ENCODE assay signal across 5 fruit fly cellular contexts in the genomic region with DNA sequence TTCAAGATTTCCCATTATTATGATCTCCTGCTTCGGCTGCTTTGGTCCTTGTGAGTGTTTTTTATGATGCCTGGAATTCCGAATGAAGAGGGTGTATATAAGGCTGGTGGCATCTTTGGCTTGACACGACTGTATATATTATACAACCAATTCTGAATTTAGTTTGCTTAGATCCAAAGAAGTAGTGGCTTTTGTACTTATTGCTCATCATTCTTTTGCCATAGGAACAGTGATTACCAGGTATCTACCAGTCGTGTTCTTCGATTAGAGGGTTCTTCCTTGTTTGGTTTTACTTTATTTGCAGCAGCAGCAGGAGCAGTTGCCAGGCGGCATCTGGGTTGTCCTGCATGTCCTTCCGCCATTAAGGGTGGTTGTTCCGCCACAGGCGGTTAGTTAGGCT.
A peak's percentile ranks its signal among the peaks of the same experiment; 100 is the strongest.
TF ChIP-seq lines count a peak whose summit lies in the region.

No protein-coding gene starts in this region.

- no peak for TF ChIP-seq CTCF in whole organism, embryonic (GFP tag; optimal IDR thresholded peaks at IDR 0.05; lab: Kevin White, UChicago)

TF ChIP-seq in whole organism, 6 proteins besides CTCF, POLR2A, EP300 and RAD21:
- TF ChIP-seq CG8478 (optimal IDR thresholded peaks at IDR 0.05; lab: Kevin White, UChicago) (no peak), usp (GFP tag; optimal IDR thresholded peaks at IDR 0.05; lab: Kevin White, UChicago) (no peak), pan (optimal IDR thresholded peaks at IDR 0.05; lab: Kevin White, UChicago) (peak; percentile 40), Dll (optimal IDR thresholded peaks at IDR 0.05; lab: Kevin White, UChicago) (no peak), psq (optimal IDR thresholded peaks at IDR 0.05; lab: Kevin White, UChicago) (no peak), EcR (GFP tag; optimal IDR thresholded peaks at IDR 0.05; lab: Kevin White, UChicago) (no peak)

TF ChIP-seq in whole organism, embryonic, 481 proteins besides CTCF, POLR2A, EP300 and RAD21 (continues in another document):
- peak; percentile 42 for TF ChIP-seq Myb (GFP tag; optimal IDR thresholded peaks at IDR 0.05; lab: Kevin White, UChicago)
- TF ChIP-seq CG12155 (GFP tag; optimal IDR thresholded peaks at IDR 0.05; lab: Kevin White, UChicago), result peak; percentile 39
- peak; percentile 43 for TF ChIP-seq ind (GFP tag; optimal IDR thresholded peaks at IDR 0.05; lab: Kevin White, UChicago)
- peak; percentile 36 for TF ChIP-seq CG13424 (tag; optimal IDR thresholded peaks at IDR 0.05; lab: Kevin White, UChicago)
- no peak; the same call in 1 of the 2 replicates for TF ChIP-seq CG11085 (GFP tag; IDR thresholded peaks at IDR 0.05; lab: Robert Waterston, UW)
- peak; percentile 45 for TF ChIP-seq CG6254 (GFP tag; optimal IDR thresholded peaks at IDR 0.05; lab: Kevin White, UChicago)
- no peak for TF ChIP-seq cad (GFP tag; optimal IDR thresholded peaks at IDR 0.05; lab: Kevin White, UChicago)
- TF ChIP-seq Opbp (GFP tag; IDR thresholded peaks at IDR 0.05; lab: Robert Waterston, UW; ENCODE audit: partially characterized antibody), result no peak
- peak; percentile 54; the same call in 1 of the 2 replicates for TF ChIP-seq Atf6 (GFP tag; IDR thresholded peaks at IDR 0.05; lab: Robert Waterston, UW)
- TF ChIP-seq CG10209 (GFP tag; optimal IDR thresholded peaks at IDR 0.05; lab: Kevin White, UChicago), result peak; percentile 58
- peak; percentile 66 for TF ChIP-seq CG10366 (GFP tag; IDR thresholded peaks at IDR 0.05; lab: Robert Waterston, UW)
- no peak for TF ChIP-seq CG2199 (GFP tag; IDR thresholded peaks at IDR 0.05; lab: Robert Waterston, UW)
- TF ChIP-seq ttk (GFP tag; IDR thresholded peaks at IDR 0.05; lab: Robert Waterston, UW), result peak; percentile 71
- no peak for TF ChIP-seq chm (GFP tag; IDR thresholded peaks at IDR 0.05; lab: Robert Waterston, UW)
- TF ChIP-seq tna (GFP tag; IDR thresholded peaks at IDR 0.05; lab: Robert Waterston, UW; ENCODE audit: partially characterized antibody), result no peak
- TF ChIP-seq peb (GFP tag; IDR thresholded peaks at IDR 0.05; lab: Robert Waterston, UW), result peak; percentile 24; the same call in 1 of the 2 replicates
- no peak for TF ChIP-seq inv (GFP tag; IDR thresholded peaks at IDR 0.05; lab: Robert Waterston, UW; ENCODE audit: partially characterized antibody)
- peak; percentile 55 for TF ChIP-seq CG1602 (GFP tag; optimal IDR thresholded peaks at IDR 0.05; lab: Kevin White, UChicago)
- TF ChIP-seq CG11695 (GFP tag; IDR thresholded peaks at IDR 0.05; lab: Robert Waterston, UW), result peak; percentile 74

TF ChIP-seq in whole organism, prepupa, 60 proteins besides CTCF, POLR2A, EP300 and RAD21 (continues in another document):
- TF ChIP-seq net (GFP tag; optimal IDR thresholded peaks at IDR 0.05; lab: Kevin White, UChicago) (no peak), Eip75B (GFP tag; optimal IDR thresholded peaks at IDR 0.05; lab: Kevin White, UChicago) (peak; percentile 7), CG1621 (tag; optimal IDR thresholded peaks at IDR 0.05; lab: Kevin White, UChicago) (no peak), acj6 (GFP tag; optimal IDR thresholded peaks at IDR 0.05; lab: Kevin White, UChicago) (peak; percentile 2), Gug (GFP tag; IDR thresholded peaks at IDR 0.05; lab: Robert Waterston, UW) (no peak), Hr4 (GFP tag; optimal IDR thresholded peaks at IDR 0.05; lab: Kevin White, UChicago) (no peak), CG6808 (GFP tag; optimal IDR thresholded peaks at IDR 0.05; lab: Kevin White, UChicago) (no peak), cyc (GFP tag; optimal IDR thresholded peaks at IDR 0.05; lab: Kevin White, UChicago) (peak; percentile 44), Sox102F (GFP tag; optimal IDR thresholded peaks at IDR 0.05; lab: Kevin White, UChicago) (peak; percentile 54), Hr39 (GFP tag; optimal IDR thresholded peaks at IDR 0.05; lab: Kevin White, UChicago) (peak; percentile 62), fd85E (GFP tag; optimal IDR thresholded peaks at IDR 0.05; lab: Kevin White, UChicago) (no peak), lz (GFP tag; optimal IDR thresholded peaks at IDR 0.05; lab: Kevin White, UChicago) (peak; percentile 46), topi (GFP tag; optimal IDR thresholded peaks at IDR 0.05; lab: Kevin White, UChicago) (peak; percentile 47), ss (GFP tag; optimal IDR thresholded peaks at IDR 0.05; lab: Kevin White, UChicago) (no peak), esn (GFP tag; optimal IDR thresholded peaks at IDR 0.05; lab: Kevin White, UChicago) (peak; percentile 64), salr (GFP tag; optimal IDR thresholded peaks at IDR 0.05; lab: Kevin White, UChicago) (no peak), Sox14 (GFP tag; optimal IDR thresholded peaks at IDR 0.05; lab: Kevin White, UChicago) (peak; percentile 32), CG6276 (GFP tag; optimal IDR thresholded peaks at IDR 0.05; lab: Kevin White, UChicago) (no peak), spab (GFP tag; optimal IDR thresholded peaks at IDR 0.05; lab: Kevin White, UChicago) (peak; percentile 6), CG34406 (GFP tag; optimal IDR thresholded peaks at IDR 0.05; lab: Kevin White, UChicago) (peak; percentile 4), CG4318 (GFP tag; optimal IDR thresholded peaks at IDR 0.05; lab: Kevin White, UChicago) (no peak), OdsH (GFP tag; optimal IDR thresholded peaks at IDR 0.05; lab: Kevin White, UChicago) (peak; percentile 17)

TF ChIP-seq in whole organism, pupa, 21 proteins besides CTCF, POLR2A, EP300 and RAD21:
- TF ChIP-seq CG15710 (tag; optimal IDR thresholded peaks at IDR 0.05; lab: Kevin White, UChicago) (peak; percentile 8), Snoo (tag; optimal IDR thresholded peaks at IDR 0.05; lab: Kevin White, UChicago) (peak; percentile 33), rn (GFP tag; IDR thresholded peaks at IDR 0.05; lab: Robert Waterston, UW) (no peak), CG34367 (tag; optimal IDR thresholded peaks at IDR 0.05; lab: Kevin White, UChicago) (peak; percentile 1), CG8159 (tag; optimal IDR thresholded peaks at IDR 0.05; lab: Kevin White, UChicago) (peak; percentile 35)

TF ChIP-seq in whole organism, wandering third instar larva, 38 proteins besides CTCF, POLR2A, EP300 and RAD21:
- TF ChIP-seq sv (GFP tag; optimal IDR thresholded peaks at IDR 0.05; lab: Kevin White, UChicago), result peak; percentile 6
- no peak for TF ChIP-seq CG9705 (GFP tag; optimal IDR thresholded peaks at IDR 0.05; lab: Kevin White, UChicago)
- TF ChIP-seq Dif (GFP tag; optimal IDR thresholded peaks at IDR 0.05; lab: Kevin White, UChicago; ENCODE audit: partially characterized antibody), result no peak
- TF ChIP-seq fru (GFP tag; optimal IDR thresholded peaks at IDR 0.05; lab: Kevin White, UChicago), result peak; percentile 59
- no peak for TF ChIP-seq N (GFP tag; optimal IDR thresholded peaks at IDR 0.05; lab: Kevin White, UChicago)
- no peak for TF ChIP-seq Jra (GFP tag; optimal IDR thresholded peaks at IDR 0.05; lab: Kevin White, UChicago)
- TF ChIP-seq CrebA (GFP tag; optimal IDR thresholded peaks at IDR 0.05; lab: Kevin White, UChicago; ENCODE audit: borderline replicate concordance), result no peak
- TF ChIP-seq psq (GFP tag; optimal IDR thresholded peaks at IDR 0.05; lab: Kevin White, UChicago), result peak; percentile 42
- no peak for TF ChIP-seq jim (GFP tag; optimal IDR thresholded peaks at IDR 0.05; lab: Kevin White, UChicago)
- TF ChIP-seq br (GFP tag; optimal IDR thresholded peaks at IDR 0.05; lab: Kevin White, UChicago), result peak; percentile 49
- TF ChIP-seq brk (GFP tag; optimal IDR thresholded peaks at IDR 0.05; lab: Kevin White, UChicago), result no peak
- no peak for TF ChIP-seq Dfd (GFP tag; optimal IDR thresholded peaks at IDR 0.05; lab: Kevin White, UChicago)
- peak; percentile 62 for TF ChIP-seq rgr (GFP tag; optimal IDR thresholded peaks at IDR 0.05; lab: Kevin White, UChicago)
- TF ChIP-seq lola (GFP tag; optimal IDR thresholded peaks at IDR 0.05; lab: Kevin White, UChicago), result no peak
- TF ChIP-seq ey (GFP tag; optimal IDR thresholded peaks at IDR 0.05; lab: Kevin White, UChicago), result peak; percentile 60
- peak in 1 of 2 experiments; percentile 73 for TF ChIP-seq foxo (GFP tag; optimal IDR thresholded peaks at IDR 0.05; lab: Kevin White, UChicago)
- no peak for TF ChIP-seq CG32264 (GFP tag; optimal IDR thresholded peaks at IDR 0.05; lab: Kevin White, UChicago)
- no peak for TF ChIP-seq Abd-B (GFP tag; optimal IDR thresholded peaks at IDR 0.05; lab: Kevin White, UChicago)
- no peak for TF ChIP-seq GATAd (GFP tag; optimal IDR thresholded peaks at IDR 0.05; lab: Kevin White, UChicago)
- peak; percentile 68 for TF ChIP-seq h (GFP tag; optimal IDR thresholded peaks at IDR 0.05; lab: Kevin White, UChicago)
- no peak for TF ChIP-seq usp (GFP tag; optimal IDR thresholded peaks at IDR 0.05; lab: Kevin White, UChicago)
- TF ChIP-seq Rel (GFP tag; optimal IDR thresholded peaks at IDR 0.05; lab: Kevin White, UChicago), result no peak
- no peak for TF ChIP-seq Rel (tag; optimal IDR thresholded peaks at IDR 0.05; lab: Kevin White, UChicago)
- TF ChIP-seq Hr83 (GFP tag; optimal IDR thresholded peaks at IDR 0.05; lab: Kevin White, UChicago; ENCODE audit: poor library complexity, severe bottlenecking), result no peak
- TF ChIP-seq OdsH (GFP tag; optimal IDR thresholded peaks at IDR 0.05; lab: Kevin White, UChicago), result peak; percentile 62
- TF ChIP-seq Mio (GFP tag; optimal IDR thresholded peaks at IDR 0.05; lab: Kevin White, UChicago), result no peak
- no peak for TF ChIP-seq Hr78 (GFP tag; optimal IDR thresholded peaks at IDR 0.05; lab: Kevin White, UChicago)
- no peak for TF ChIP-seq dl (GFP tag; optimal IDR thresholded peaks at IDR 0.05; lab: Kevin White, UChicago; ENCODE audit: insufficient read depth in 1 of 2, partially characterized antibody in 2 of 2)
- no peak for TF ChIP-seq tai (GFP tag; optimal IDR thresholded peaks at IDR 0.05; lab: Kevin White, UChicago)
- TF ChIP-seq sage (GFP tag; optimal IDR thresholded peaks at IDR 0.05; lab: Kevin White, UChicago), result no peak
- peak; percentile 25 for TF ChIP-seq Sp1 (GFP tag; optimal IDR thresholded peaks at IDR 0.05; lab: Kevin White, UChicago)
- TF ChIP-seq HLH106 (tag; optimal IDR thresholded peaks at IDR 0.05; lab: Kevin White, UChicago), result peak; percentile 34
- TF ChIP-seq pan (optimal IDR thresholded peaks at IDR 0.05; lab: Kevin White, UChicago), result no peak
- peak; percentile 59 for TF ChIP-seq Hnf4 (GFP tag; optimal IDR thresholded peaks at IDR 0.05; lab: Kevin White, UChicago)
- TF ChIP-seq dsf (GFP tag; optimal IDR thresholded peaks at IDR 0.05; lab: Kevin White, UChicago; ENCODE audit: borderline replicate concordance), result no peak
- no peak for TF ChIP-seq Vsx2 (GFP tag; optimal IDR thresholded peaks at IDR 0.05; lab: Kevin White, UChicago; ENCODE audit: partially characterized antibody)
- no peak for TF ChIP-seq Myc (optimal IDR thresholded peaks at IDR 0.05; lab: Kevin White, UChicago)
- TF ChIP-seq woc (GFP tag; optimal IDR thresholded peaks at IDR 0.05; lab: Kevin White, UChicago), result peak; percentile 69
- no peak for TF ChIP-seq dmrt93B (GFP tag; optimal IDR thresholded peaks at IDR 0.05; lab: Kevin White, UChicago)
